Fruit fly (Drosophila melanogaster): ENCODE measurements around the gene Nse1.

dm6 chr2L:6649085-6649754, 28.2 kb downstream of the Nse1 start, which contains the start of the genes CG31635 and Tango1:
- no peak for TF ChIP-seq ovo (GFP tag; optimal IDR thresholded peaks at IDR 0.05)
- no peak for TF ChIP-seq cnc (optimal IDR thresholded peaks at IDR 0.05)

All from whole organism, adult.